Worm (Caenorhabditis elegans) whole organism, L1 larva: ENCODE results near the gene C48D1.5.

Source experiments
- ama-1 ChIP-seq: fragments of 150-350 bp; optimal IDR thresholded peaks from 2 replicates; lab custom pipeline; 2014
- ces-1 ChIP-seq: fragments of 150-350 bp; optimal IDR thresholded peaks from 2 replicates; lab custom pipeline; 2014; ENCODE audit warnings: missing biosample characterization, missing genetic modification reagents, missing genetic modification characterization
- efl-1 ChIP-seq, 4 experiments: fragments of 150-350 bp; optimal IDR thresholded peaks in 3 of 4; peaks in 1 of 4; 1 replicate in 1 of 4; 2 replicates in 3 of 4; lab custom pipeline; 2014; ENCODE audit warnings: missing biosample characterization in 2 of 4, missing genetic modification characterization in 2 of 4, missing genetic modification reagents in 2 of 4
- elt-3 ChIP-seq, 6 experiments: fragments of 150-350 bp in 1 of 6; sonication (generic microtip); optimal IDR thresholded peaks; 2 replicates each; lab custom pipeline; 2017 to 2018; ENCODE audit warnings: missing biosample characterization in 6 of 6, missing genetic modification characterization in 6 of 6, inconsistent platforms in 1 of 6
- ets-5 ChIP-seq: fragments of 200-800 bp; sonication (Bioruptor generic); IDR thresholded peaks from 2 replicates; pipeline ENCODE4 v1.3.6; 2022; ENCODE audit warnings: missing genetic modification characterization, missing compliant biosample characterization
- fkh-4 ChIP-seq: sonication (generic microtip); optimal IDR thresholded peaks from 2 replicates; lab custom pipeline; 2016; ENCODE audit warnings: missing compliant biosample characterization, missing genetic modification characterization, borderline replicate concordance
- lin-15B ChIP-seq: fragments of 150-350 bp; sonication (generic microtip); optimal IDR thresholded peaks from 3 replicates; lab custom pipeline; 2014; ENCODE audit warnings: missing biosample characterization, missing genetic modification characterization
- nhr-11 ChIP-seq: fragments of 150-350 bp; optimal IDR thresholded peaks from 2 replicates; lab custom pipeline; 2014; ENCODE audit warnings: missing biosample characterization, missing genetic modification characterization
- nhr-76 ChIP-seq: sonication (generic microtip); optimal IDR thresholded peaks from 2 replicates; lab custom pipeline; 2017; ENCODE audit warnings: missing biosample characterization, missing genetic modification characterization
- nhr-77 ChIP-seq: fragments of 150-350 bp; optimal IDR thresholded peaks from 2 replicates; lab custom pipeline; 2014; ENCODE audit warnings: missing biosample characterization, missing genetic modification characterization
- nhr-85 ChIP-seq: sonication (generic microtip); peaks from one replicate; lab custom pipeline; 2016; ENCODE audit warnings: missing genetic modification characterization, inconsistent platforms, missing compliant biosample characterization
- pag-3 ChIP-seq: sonication (generic microtip); optimal IDR thresholded peaks from 2 replicates; lab custom pipeline; 2017; ENCODE audit warnings: missing genetic modification characterization, mild to moderate bottlenecking, missing compliant biosample characterization, antibody characterized with exemption, borderline replicate concordance; ENCODE audit not compliant: insufficient read depth
- rnt-1 ChIP-seq: sonication (generic microtip); optimal IDR thresholded peaks from 2 replicates; lab custom pipeline; 2016; ENCODE audit warnings: mild to moderate bottlenecking, missing genetic modification characterization, moderate library complexity, missing compliant biosample characterization
- ztf-11 ChIP-seq, 2 experiments: sonication (generic microtip); optimal IDR thresholded peaks; 2 replicates each; lab custom pipeline; 2016 to 2017; ENCODE audit warnings: missing genetic modification characterization in 2 of 2, missing biosample characterization in 1 of 2, missing compliant biosample characterization in 1 of 2

- TF ChIP-seq ztf-11 (tag; optimal IDR thresholded peaks at IDR 0.05; lab: Kevin White, UChicago), result no peak
- TF ChIP-seq pag-3 (tag; lab: Kevin White, UChicago), result no peak
- no peak for TF ChIP-seq ets-5 (GFP tag; lab: Robert Waterston, UW)
- no peak for TF ChIP-seq elt-3 (tag; optimal IDR thresholded peaks at IDR 0.05; lab: Kevin White, UChicago)
- no peak for TF ChIP-seq fkh-4 (tag; lab: Kevin White, UChicago)
- no peak for TF ChIP-seq rnt-1 (tag; lab: Kevin White, UChicago)
- TF ChIP-seq efl-1 (optimal IDR thresholded peaks at IDR 0.05; lab: Kevin White, UChicago), result no peak
- no peak for TF ChIP-seq efl-1 (GFP tag; optimal IDR thresholded peaks at IDR 0.05 in 1 of 2; lab: Kevin White, UChicago)
- no peak for TF ChIP-seq nhr-76 (tag; lab: Kevin White, UChicago)
- TF ChIP-seq nhr-77, result no peak
- no peak for TF ChIP-seq nhr-85
- TF ChIP-seq ces-1 (GFP tag; lab: Kevin White, UChicago), result no peak
- TF ChIP-seq ama-1 (lab: Kevin White, UChicago), result no peak
- no peak for TF ChIP-seq nhr-11
- TF ChIP-seq lin-15B, result no peak
Observed at ce11 chrIV:13209566-13209965, 12.2 kb upstream of the C48D1.5 start, which contains the start of gene C48D1.9.
